Worm (Caenorhabditis elegans) whole organism, late embryonic: ENCODE measurements around the gene str-150.

Experiments used
- C08G9.2 ChIP-seq: sonication (generic microtip); optimal IDR thresholded peaks from 2 replicates; lab custom pipeline; 2016; ENCODE audit warnings: mild to moderate bottlenecking, missing genetic modification characterization, moderate library complexity, missing compliant biosample characterization
- C38D4.7 ChIP-seq: fragments of 200-800 bp; sonication (Bioruptor generic); optimal IDR thresholded peaks from 2 replicates; lab custom pipeline; 2018; ENCODE audit warnings: mild to moderate bottlenecking, missing genetic modification characterization, moderate library complexity, missing compliant biosample characterization
- T23F11.4 ChIP-seq: fragments of 200-800 bp; sonication (Bioruptor generic); optimal IDR thresholded peaks from 2 replicates; lab custom pipeline; 2018; ENCODE audit warnings: mild to moderate bottlenecking, missing genetic modification characterization, missing compliant biosample characterization
- ahr-1 ChIP-seq: sonication (generic microtip); optimal IDR thresholded peaks from 2 replicates; lab custom pipeline; 2016; ENCODE audit warnings: missing genetic modification characterization, missing compliant biosample characterization
- ama-1 ChIP-seq: fragments of 150-350 bp; optimal IDR thresholded peaks from 2 replicates; lab custom pipeline; 2014
- ceh-14 ChIP-seq: sonication (generic microtip); optimal IDR thresholded peaks from 2 replicates; lab custom pipeline; 2016; ENCODE audit warnings: missing genotype, missing genetic modification characterization, missing compliant biosample characterization
- ceh-19 ChIP-seq: fragments of 200-800 bp; sonication (Bioruptor generic); optimal IDR thresholded peaks from 2 replicates; lab custom pipeline; 2018; ENCODE audit warnings: mild to moderate bottlenecking, missing genetic modification characterization, missing compliant biosample characterization
- ceh-45 ChIP-seq: fragments of 200-800 bp; sonication (Bioruptor generic); IDR thresholded peaks from 2 replicates; pipeline ENCODE4 v1.3.6; 2022; ENCODE audit warnings: missing genetic modification reagents, missing genetic modification characterization, missing compliant biosample characterization
- ceh-48 ChIP-seq: sonication (generic microtip); optimal IDR thresholded peaks from 2 replicates; lab custom pipeline; 2016; ENCODE audit warnings: missing genetic modification characterization, inconsistent platforms, missing compliant biosample characterization
- ceh-6 ChIP-seq: fragments of 200-800 bp; sonication (Bioruptor generic); optimal IDR thresholded peaks from 2 replicates; lab custom pipeline; 2018; ENCODE audit warnings: mild to moderate bottlenecking, missing genetic modification characterization, missing compliant biosample characterization
- dmd-4 ChIP-seq: sonication (generic microtip); optimal IDR thresholded peaks from 2 replicates; lab custom pipeline; 2016; ENCODE audit warnings: borderline replicate concordance, missing genetic modification characterization, missing compliant biosample characterization
- dve-1 ChIP-seq: sonication (generic microtip); optimal IDR thresholded peaks from 2 replicates; lab custom pipeline; 2017; ENCODE audit warnings: antibody characterized with exemption, mild to moderate bottlenecking, missing genetic modification characterization, missing compliant biosample characterization
- elt-2 ChIP-seq: sonication (generic microtip); optimal IDR thresholded peaks from 2 replicates; lab custom pipeline; 2016; ENCODE audit warnings: missing genetic modification reagents, missing genetic modification characterization, missing compliant biosample characterization
- eyg-1 ChIP-seq: sonication (generic microtip); optimal IDR thresholded peaks from 2 replicates; lab custom pipeline; 2016; ENCODE audit warnings: missing genotype, missing genetic modification characterization, missing compliant biosample characterization
- hlh-15 ChIP-seq: sonication (generic microtip); optimal IDR thresholded peaks from 2 replicates; lab custom pipeline; 2016; ENCODE audit warnings: missing genetic modification characterization, missing compliant biosample characterization
- lim-6 ChIP-seq: sonication (generic microtip); optimal IDR thresholded peaks from 2 replicates; lab custom pipeline; 2016; ENCODE audit warnings: missing genetic modification characterization, missing compliant biosample characterization
- lin-11 ChIP-seq: fragments of 200-800 bp; sonication (Bioruptor generic); optimal IDR thresholded peaks from 2 replicates; lab custom pipeline; 2018; ENCODE audit warnings: mild to moderate bottlenecking, missing genetic modification characterization, missing compliant biosample characterization
- nhr-232 ChIP-seq: sonication (generic microtip); optimal IDR thresholded peaks from 2 replicates; lab custom pipeline; 2016; ENCODE audit warnings: missing genetic modification characterization, missing compliant biosample characterization
- npax-4 ChIP-seq: sonication (generic microtip); optimal IDR thresholded peaks from 2 replicates; lab custom pipeline; 2016; ENCODE audit warnings: missing genetic modification characterization, missing compliant biosample characterization
- odd-2 ChIP-seq: sonication (generic microtip); optimal IDR thresholded peaks from 2 replicates; lab custom pipeline; 2017; ENCODE audit warnings: antibody characterized with exemption, mild to moderate bottlenecking, missing genetic modification characterization, missing compliant biosample characterization
- pag-3 ChIP-seq: sonication (generic microtip); optimal IDR thresholded peaks from 2 replicates; lab custom pipeline; 2016; ENCODE audit warnings: missing compliant biosample characterization, missing genetic modification characterization, borderline replicate concordance
- pat-9 ChIP-seq: fragments of 200-800 bp; sonication (Bioruptor generic); optimal IDR thresholded peaks from 2 replicates; lab custom pipeline; 2018; ENCODE audit warnings: mild to moderate bottlenecking, missing genetic modification characterization, moderate library complexity, missing compliant biosample characterization
- pax-1 ChIP-seq: fragments of 150-350 bp; optimal IDR thresholded peaks from 2 replicates; lab custom pipeline; 2014; ENCODE audit warnings: missing biosample characterization, missing genetic modification characterization
- pha-4 ChIP-seq: fragments of 150-350 bp; optimal IDR thresholded peaks from 2 replicates; lab custom pipeline; 2018; ENCODE audit warnings: missing biosample characterization, missing genetic modification reagents, missing genetic modification characterization
- ref-2 ChIP-seq: sonication (generic microtip); optimal IDR thresholded peaks from 2 replicates; lab custom pipeline; 2016; ENCODE audit warnings: missing genetic modification characterization, missing compliant biosample characterization
- sdc-2 ChIP-seq: sonication (generic microtip); optimal IDR thresholded peaks from 2 replicates; lab custom pipeline; 2016; ENCODE audit warnings: missing genotype, missing genetic modification characterization, missing compliant biosample characterization
- sox-4 ChIP-seq: sonication (generic microtip); optimal IDR thresholded peaks from 2 replicates; lab custom pipeline; 2017; ENCODE audit warnings: mild to moderate bottlenecking, missing genetic modification characterization, inconsistent platforms, missing compliant biosample characterization
- tbx-2 ChIP-seq: sonication (generic microtip); optimal IDR thresholded peaks from 2 replicates; lab custom pipeline; 2016; ENCODE audit warnings: missing genetic modification characterization, missing compliant biosample characterization
- ttx-3 ChIP-seq: sonication (generic microtip); optimal IDR thresholded peaks from 2 replicates; lab custom pipeline; 2016; ENCODE audit warnings: missing genetic modification reagents, missing genetic modification characterization, missing compliant biosample characterization
- unc-3 ChIP-seq, 2 experiments: fragments of 200-800 bp in 1 of 2; sonication (Bioruptor generic) in 1 of 2; sonication (generic microtip) in 1 of 2; conservative IDR thresholded peaks in 1 of 2; optimal IDR thresholded peaks in 1 of 2; 2 replicates each; pipeline versions ENCODE4 v1.3.6 to Lab custom; 2016 to 2022; ENCODE audit warnings: missing compliant biosample characterization in 2 of 2, missing genetic modification characterization in 2 of 2, missing genetic modification reagents in 1 of 2
- unc-42 ChIP-seq: sonication (generic microtip); optimal IDR thresholded peaks from 2 replicates; lab custom pipeline; 2016; ENCODE audit warnings: missing genotype, missing genetic modification characterization, missing compliant biosample characterization
- ztf-16 ChIP-seq: sonication (generic microtip); optimal IDR thresholded peaks from 2 replicates; lab custom pipeline; 2017; ENCODE audit warnings: missing genetic modification characterization, missing compliant biosample characterization

The str-150 gene

DNA sequence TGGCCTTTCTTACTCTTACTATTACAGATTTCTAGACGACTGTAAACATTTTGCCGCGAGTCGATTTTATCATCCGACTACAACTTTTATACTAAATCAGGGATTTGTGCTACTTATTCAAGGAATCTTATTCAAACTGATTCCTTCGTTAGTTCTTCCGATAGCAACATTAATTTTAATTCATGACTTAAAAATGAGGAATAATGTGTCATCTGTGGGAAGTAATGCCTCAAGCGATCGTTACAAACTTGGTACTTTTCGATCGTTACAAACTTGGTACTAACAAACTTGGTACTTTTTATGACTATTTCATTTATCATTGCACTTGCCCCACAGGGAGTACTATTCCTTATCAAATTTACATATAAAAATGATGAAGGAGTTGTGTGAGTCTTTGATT, 34.4 kb downstream of the str-150 start, which contains the start of gene Y70C5A.4:
Gene Y70C5A.4, plus strand, starts transcription at position 301 of the 400 bp plus-strand sequence.
- TF ChIP-seq C38D4.7 (GFP tag; lab: Kevin White, UChicago) (no peak), unc-3 (GFP tag; conservative IDR thresholded peaks at IDR 0.05; lab: Robert Waterston, UW) (no peak), unc-3 (tag; optimal IDR thresholded peaks at IDR 0.05; lab: Kevin White, UChicago) (no peak), lim-6 (tag; lab: Kevin White, UChicago) (no peak), eyg-1 (tag; lab: Kevin White, UChicago) (no peak)
- TF ChIP-seq, all 69 proteins: peak for 0

DNA sequence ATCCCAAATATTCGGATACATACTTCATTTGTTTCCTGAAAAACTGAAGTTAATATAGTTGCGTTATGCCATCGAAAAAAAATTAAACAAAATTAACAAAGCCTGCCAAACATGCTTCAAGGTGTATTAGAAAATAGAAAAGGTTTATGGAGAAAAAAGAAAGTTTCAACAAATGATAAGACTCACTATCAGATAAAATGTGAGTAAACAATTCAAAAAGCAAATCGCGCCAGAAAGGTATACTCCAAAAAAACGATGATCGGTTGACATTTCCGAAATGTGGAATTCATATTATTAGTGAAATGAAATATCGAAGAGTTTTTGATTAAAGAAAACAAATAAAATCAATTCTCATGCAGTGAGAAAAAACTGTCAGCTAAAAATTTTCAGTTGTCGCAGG, 37.8 kb downstream of the str-150 start, which contains the start of gene Y70C5A.3:
Gene Y70C5A.3, minus strand, starts transcription at position 50 of the 400 bp plus-strand sequence.
- TF ChIP-seq pag-3 = no peak
- TF ChIP-seq lim-6 (tag; lab: Kevin White, UChicago) = no peak
- no peak for TF ChIP-seq odd-2 (tag; lab: Kevin White, UChicago)
- TF ChIP-seq ceh-14 (tag; lab: Kevin White, UChicago) = no peak
- TF ChIP-seq sox-4 (tag; lab: Kevin White, UChicago) = no peak
- no peak for TF ChIP-seq ceh-45
- TF ChIP-seq C08G9.2 = no peak
- no peak for TF ChIP-seq nhr-232 (tag; lab: Kevin White, UChicago)
- TF ChIP-seq npax-4 = no peak
- TF ChIP-seq ttx-3 (tag; lab: Kevin White, UChicago) = no peak
- TF ChIP-seq tbx-2 (tag; lab: Kevin White, UChicago) = no peak
- TF ChIP-seq ceh-48 (tag; lab: Kevin White, UChicago) = no peak
- TF ChIP-seq hlh-15 (tag; lab: Kevin White, UChicago) = no peak
- TF ChIP-seq, all 69 proteins: peak for 0

- no peak for TF ChIP-seq ref-2 (tag; lab: Kevin White, UChicago)
- TF ChIP-seq lin-11 (tag; lab: Kevin White, UChicago) = peak; percentile 45
- no peak for TF ChIP-seq T23F11.4
- no peak for TF ChIP-seq ama-1 (lab: Kevin White, UChicago)
- TF ChIP-seq ceh-6 = peak; percentile 57
- TF ChIP-seq odd-2 (tag; lab: Kevin White, UChicago) = no peak
- TF ChIP-seq ttx-3 (tag; lab: Kevin White, UChicago) = peak; percentile 56
- peak; percentile 24 for TF ChIP-seq pat-9 (tag; lab: Kevin White, UChicago)
- TF ChIP-seq elt-2 = peak; percentile 26
- TF ChIP-seq ahr-1 (tag; lab: Kevin White, UChicago) = no peak
- TF ChIP-seq sdc-2 (tag; lab: Kevin White, UChicago) = no peak
Measured at ce11 chrV:16621894-16622293, 38.8 kb downstream of the str-150 start.

ce11 chrV:16622754-16623261, 39.7 kb downstream of the str-150 start, which contains the start of gene Y70C5A.2:
Y70C5A.2 (minus strand) TSS chrV:16623211.
- TF ChIP-seq pag-3 (peak; percentile 82), dve-1 (tag; lab: Kevin White, UChicago) (no peak), dmd-4 (tag; lab: Kevin White, UChicago) (no peak), pha-4 (tag; lab: Kevin White, UChicago) (no peak), unc-42 (tag; lab: Kevin White, UChicago) (no peak), ztf-16 (tag; lab: Kevin White, UChicago) (no peak), lim-6 (tag; lab: Kevin White, UChicago) (no peak), pax-1 (tag; lab: Kevin White, UChicago) (no peak)

DNA sequence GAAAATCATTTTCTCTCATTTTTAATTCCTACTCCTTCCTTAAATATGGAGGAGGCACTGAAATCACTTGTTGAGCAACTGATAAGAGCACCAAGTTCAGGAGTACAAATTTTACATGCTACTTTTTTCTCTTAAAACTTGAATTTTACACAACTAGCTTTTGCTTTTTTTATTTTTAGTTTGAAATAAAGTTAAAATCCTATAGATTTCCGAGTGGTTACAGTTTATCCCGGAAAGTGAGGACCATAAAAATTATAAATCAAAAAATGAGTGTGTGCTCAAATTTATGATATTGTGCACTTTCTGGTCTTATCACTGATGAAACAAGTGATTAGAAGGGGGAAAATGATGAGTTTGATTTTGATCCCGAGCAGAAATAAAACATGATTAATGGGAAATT, 44.9 kb downstream of the str-150 start, which contains the start of gene oac-53:
Gene oac-53, minus strand, starts transcription at position 9 of the 400 bp plus-strand sequence.
- peak; percentile 32 for TF ChIP-seq elt-2
- no peak for TF ChIP-seq ceh-19 (GFP tag; lab: Kevin White, UChicago)
